Worm (Caenorhabditis elegans): ENCODE measurements around the gene ZK1307.1.

ZK1307.1 gene

DNA sequence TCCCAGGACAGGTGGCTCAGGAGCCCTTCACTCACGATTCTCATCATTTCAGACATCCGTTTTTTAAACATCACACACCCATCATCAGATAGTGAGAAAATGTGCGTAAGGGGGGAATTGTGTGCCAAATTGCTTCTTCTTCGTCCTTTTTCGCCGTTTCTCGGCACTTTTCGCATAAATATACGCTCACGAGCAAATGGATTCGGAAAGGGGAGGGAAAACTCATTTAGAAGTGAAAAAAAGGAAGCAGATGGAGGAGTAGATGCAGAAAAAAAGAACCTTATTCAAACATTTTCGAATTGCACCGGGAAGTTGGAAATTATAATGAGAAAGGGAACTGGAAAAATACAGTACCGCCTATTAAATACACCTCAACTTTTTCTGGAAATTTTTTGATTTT is 26.7 kb upstream of the ZK1307.1 start:
- TF ChIP-seq med-1 (GFP tag; optimal IDR thresholded peaks at IDR 0.05; ENCODE audit: insufficient read depth) (no peak), tab-1 (GFP tag; IDR thresholded peaks at IDR 0.05) (no peak), klf-2 (GFP tag; conservative IDR thresholded peaks at IDR 0.05) (no peak), ztf-23 (GFP tag; IDR thresholded peaks at IDR 0.05) (no peak), flt-1 (GFP tag; IDR thresholded peaks at IDR 0.05) (no peak), cog-1 (tag; optimal IDR thresholded peaks at IDR 0.05) (no peak), T22C8.4 (GFP tag; IDR thresholded peaks at IDR 0.05) (no peak), ztf-29 (GFP tag; IDR thresholded peaks at IDR 0.05) (no peak), ref-1 (GFP tag; conservative IDR thresholded peaks at IDR 0.05) (no peak)

DNA sequence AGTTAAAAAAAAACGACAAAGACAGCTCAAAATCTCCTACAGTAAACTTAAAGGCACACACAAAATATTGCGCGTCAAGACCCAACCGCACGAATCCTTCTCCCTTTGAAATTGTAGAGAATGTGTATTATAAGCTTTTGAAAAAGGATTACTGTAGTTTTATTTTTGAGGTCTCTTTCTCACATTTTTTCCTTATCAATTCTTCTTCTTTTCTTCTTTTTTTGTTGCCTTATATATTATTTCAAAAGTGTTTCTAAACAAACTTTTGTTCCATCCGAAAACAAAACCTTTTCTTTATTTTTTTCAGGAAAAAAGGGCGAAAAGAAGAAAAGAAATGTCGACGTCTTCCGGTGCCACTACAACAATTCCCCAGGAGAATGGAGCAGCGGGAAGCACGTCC is 25.1 kb upstream of the ZK1307.1 start, which contains the start of gene ZK1320.13:
Gene ZK1320.13 (plus strand): TSS at position 301 of the 400 bp plus-strand sequence.
- TF ChIP-seq tab-1 (GFP tag; IDR thresholded peaks at IDR 0.05): no peak
- no peak for TF ChIP-seq ztf-29 (GFP tag; IDR thresholded peaks at IDR 0.05)
- TF ChIP-seq flt-1 (GFP tag; IDR thresholded peaks at IDR 0.05): no peak
- no peak for TF ChIP-seq klf-2 (GFP tag; conservative IDR thresholded peaks at IDR 0.05)
- TF ChIP-seq cog-1 (tag; optimal IDR thresholded peaks at IDR 0.05): no peak
- TF ChIP-seq ztf-23 (GFP tag; IDR thresholded peaks at IDR 0.05): no peak
- no peak for TF ChIP-seq med-1 (GFP tag; optimal IDR thresholded peaks at IDR 0.05; ENCODE audit: insufficient read depth)
- no peak for TF ChIP-seq ref-1 (GFP tag; conservative IDR thresholded peaks at IDR 0.05)
- TF ChIP-seq T22C8.4 (GFP tag; IDR thresholded peaks at IDR 0.05): no peak

DNA sequence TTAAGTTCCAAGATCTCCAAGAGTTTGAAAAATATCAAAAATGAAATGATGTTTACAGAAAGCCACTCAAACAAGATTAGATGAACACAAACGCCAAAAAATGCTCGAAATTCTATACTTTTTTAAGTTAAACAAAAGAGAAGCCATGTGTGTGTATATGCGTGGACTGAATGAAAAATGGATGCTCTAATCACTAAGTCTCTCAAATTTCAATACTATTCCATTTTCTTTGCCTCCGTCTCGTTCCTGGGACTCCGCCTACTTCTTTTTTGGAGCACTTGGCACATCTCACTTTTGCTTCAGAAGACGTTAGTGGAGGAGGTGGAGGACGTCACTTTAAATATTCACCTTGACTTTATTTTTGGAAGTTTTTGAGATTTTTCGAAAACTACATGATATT is 24.5 kb upstream of the ZK1307.1 start:
- TF ChIP-seq ztf-23 (GFP tag; IDR thresholded peaks at IDR 0.05) (no peak), ref-1 (GFP tag; conservative IDR thresholded peaks at IDR 0.05) (no peak)

DNA sequence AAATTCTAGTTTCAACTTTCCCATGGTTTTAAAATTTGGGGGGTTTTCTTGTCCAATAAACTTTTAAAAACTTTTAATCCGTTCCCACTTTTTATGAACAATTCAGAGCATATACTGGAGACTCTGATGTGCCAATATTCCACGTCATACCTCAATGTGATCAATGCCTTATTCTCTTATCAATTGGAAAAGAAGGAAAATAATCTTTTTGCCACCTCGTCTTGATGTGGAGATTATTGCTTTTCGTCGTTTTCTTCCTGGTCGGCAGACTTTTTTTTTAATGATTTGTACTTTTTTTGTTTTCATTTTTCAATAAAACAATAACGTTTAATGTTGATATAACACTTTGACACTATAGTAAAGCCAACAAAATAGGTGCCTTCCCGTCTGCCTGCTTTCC is 22.1 kb upstream of the ZK1307.1 start:
- no peak for TF ChIP-seq ztf-29 (GFP tag; IDR thresholded peaks at IDR 0.05)
- TF ChIP-seq ref-1 (GFP tag; conservative IDR thresholded peaks at IDR 0.05): no peak
- no peak for TF ChIP-seq klf-2 (GFP tag; conservative IDR thresholded peaks at IDR 0.05)
- TF ChIP-seq ztf-23 (GFP tag; IDR thresholded peaks at IDR 0.05): no peak

DNA sequence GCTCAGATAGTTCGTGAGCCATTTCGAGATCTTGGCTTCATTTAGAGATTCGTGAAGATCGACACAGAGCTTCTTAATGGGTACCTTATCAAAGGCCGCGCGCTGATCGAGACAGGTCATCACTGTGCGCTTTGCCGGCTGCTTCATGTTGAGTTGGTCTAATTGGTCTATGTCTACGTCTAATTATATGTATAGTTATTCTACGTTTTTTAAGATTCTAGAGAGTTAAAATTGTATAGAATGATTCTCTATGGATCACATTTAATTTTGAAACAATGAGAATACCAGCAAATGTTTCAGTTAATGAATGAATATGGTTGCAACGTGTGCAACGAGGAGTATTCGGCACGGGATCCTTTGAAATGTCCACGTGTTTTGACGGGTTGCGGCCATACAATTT is 19.3 kb upstream of the ZK1307.1 start, which contains the start of gene arc-1:
Gene arc-1 (plus strand): TSS at position 301 of the 400 bp plus-strand sequence.
- TF ChIP-seq ref-1 (GFP tag; conservative IDR thresholded peaks at IDR 0.05) (no peak), ztf-29 (GFP tag; IDR thresholded peaks at IDR 0.05) (no peak), med-1 (GFP tag; optimal IDR thresholded peaks at IDR 0.05; ENCODE audit: insufficient read depth) (no peak), T22C8.4 (GFP tag; IDR thresholded peaks at IDR 0.05) (no peak), tab-1 (GFP tag; IDR thresholded peaks at IDR 0.05) (no peak), cog-1 (tag; optimal IDR thresholded peaks at IDR 0.05) (no peak), klf-2 (GFP tag; conservative IDR thresholded peaks at IDR 0.05) (no peak), flt-1 (GFP tag; IDR thresholded peaks at IDR 0.05) (no peak), ztf-23 (GFP tag; IDR thresholded peaks at IDR 0.05) (no peak)

DNA sequence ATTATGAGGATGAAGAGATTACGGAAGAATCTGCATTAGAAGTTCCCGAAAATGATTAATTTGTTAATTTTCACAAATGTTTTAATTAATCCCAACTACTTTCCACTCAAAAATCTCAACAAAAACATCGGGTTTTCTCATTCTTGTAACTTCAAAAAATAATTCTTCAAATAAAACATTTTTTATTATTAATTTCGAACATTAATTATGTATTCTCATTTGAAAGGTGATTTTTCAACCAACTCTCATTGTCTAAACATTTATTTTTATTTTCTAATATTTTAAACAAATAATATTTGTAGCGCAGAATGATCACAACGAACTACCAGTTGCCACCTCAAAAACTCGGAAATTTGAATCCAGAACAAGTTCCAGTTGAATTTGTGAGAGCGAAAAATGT is 15.9 kb upstream of the ZK1307.1 start, which contains the start of gene ZK1320.7:
Gene ZK1320.7 (plus strand): TSS at position 301 of the 400 bp plus-strand sequence.
- no peak for TF ChIP-seq cog-1 (tag; optimal IDR thresholded peaks at IDR 0.05)
- no peak for TF ChIP-seq ztf-29 (GFP tag; IDR thresholded peaks at IDR 0.05)
- no peak for TF ChIP-seq T22C8.4 (GFP tag; IDR thresholded peaks at IDR 0.05)
- TF ChIP-seq flt-1 (GFP tag; IDR thresholded peaks at IDR 0.05): no peak
- TF ChIP-seq med-1 (GFP tag; optimal IDR thresholded peaks at IDR 0.05; ENCODE audit: insufficient read depth): no peak
- no peak for TF ChIP-seq ztf-23 (GFP tag; IDR thresholded peaks at IDR 0.05)

DNA sequence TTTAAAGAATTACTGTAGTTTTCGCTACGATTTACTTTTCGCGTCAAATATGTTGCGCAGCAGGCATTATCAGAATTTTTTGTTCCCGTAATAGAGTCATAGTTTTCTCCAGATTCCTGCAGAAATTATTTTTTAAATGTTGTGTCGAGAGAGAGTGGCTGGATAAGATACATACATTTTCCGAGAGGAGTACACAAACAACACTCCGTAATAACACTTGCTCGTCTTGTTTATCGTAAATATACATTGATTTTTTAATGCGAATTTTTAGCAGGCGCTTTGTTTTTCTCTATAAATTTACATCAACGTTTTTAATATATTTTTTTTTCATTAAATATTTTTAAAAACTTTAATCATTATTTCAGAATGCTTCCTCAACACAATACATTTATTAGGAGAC is 13.6 kb upstream of the ZK1307.1 start, which contains the start of gene taf-8:
Gene taf-8 (plus strand): TSS at position 360 of the 400 bp plus-strand sequence.
- TF ChIP-seq T22C8.4 (GFP tag; IDR thresholded peaks at IDR 0.05) (0 out of 2 replicates have a peak, but pooled peaks have one; percentile 23), med-1 (GFP tag; optimal IDR thresholded peaks at IDR 0.05; ENCODE audit: insufficient read depth) (no peak)

DNA sequence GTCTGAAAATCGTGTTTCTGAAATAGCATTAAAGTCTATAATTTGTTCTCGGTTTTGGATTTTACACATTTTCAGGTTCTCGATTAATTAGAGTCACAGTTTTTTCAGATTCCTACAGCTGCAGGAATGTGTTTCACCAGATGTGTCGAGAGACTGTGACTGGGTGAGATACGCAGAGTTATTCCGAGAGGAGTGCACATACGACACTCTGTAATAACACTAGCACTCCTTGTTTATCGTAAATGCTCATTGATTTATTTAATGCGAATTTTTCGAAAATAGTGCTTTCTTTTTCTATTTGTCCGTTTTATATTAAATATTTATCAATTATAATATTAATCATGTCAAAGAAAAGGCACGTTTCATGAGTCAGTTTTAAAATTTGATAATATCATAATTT is 12.0 kb upstream of the ZK1307.1 start, which contains the start of gene ZK1320.11:
Gene ZK1320.11 (plus strand): TSS at position 243 of the 400 bp plus-strand sequence.
- TF ChIP-seq tab-1 (GFP tag; IDR thresholded peaks at IDR 0.05): no peak
- TF ChIP-seq ztf-29 (GFP tag; IDR thresholded peaks at IDR 0.05): no peak

DNA sequence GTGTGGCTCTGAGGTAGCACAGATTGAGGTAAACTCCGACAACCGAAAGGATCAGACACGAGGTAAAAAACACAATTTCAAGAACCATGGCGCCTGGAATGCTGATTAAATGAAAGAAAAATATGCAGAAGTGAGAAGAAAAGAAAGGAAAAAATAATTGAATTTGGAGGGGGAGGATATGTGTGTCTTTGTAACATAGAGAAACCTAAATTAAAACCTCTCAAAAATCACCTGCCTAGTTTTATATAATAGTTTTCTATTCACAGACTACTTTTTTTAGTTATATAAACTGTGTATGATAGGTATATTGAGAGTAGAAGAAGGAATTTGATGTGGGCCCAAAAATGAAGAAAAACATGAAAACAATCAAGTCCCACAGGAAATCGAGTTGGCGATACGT is 10.2 kb upstream of the ZK1307.1 start, which contains the start of gene ZK1320.5:
Gene ZK1320.5 (minus strand): TSS at position 101 of the 400 bp plus-strand sequence.
- TF ChIP-seq ztf-29 (GFP tag; IDR thresholded peaks at IDR 0.05) (no peak), cog-1 (tag; optimal IDR thresholded peaks at IDR 0.05) (no peak), ref-1 (GFP tag; conservative IDR thresholded peaks at IDR 0.05) (no peak), ztf-23 (GFP tag; IDR thresholded peaks at IDR 0.05) (no peak), tab-1 (GFP tag; IDR thresholded peaks at IDR 0.05) (no peak), med-1 (GFP tag; optimal IDR thresholded peaks at IDR 0.05; ENCODE audit: insufficient read depth) (no peak), klf-2 (GFP tag; conservative IDR thresholded peaks at IDR 0.05) (no peak), T22C8.4 (GFP tag; IDR thresholded peaks at IDR 0.05) (no peak), flt-1 (GFP tag; IDR thresholded peaks at IDR 0.05) (no peak)

DNA sequence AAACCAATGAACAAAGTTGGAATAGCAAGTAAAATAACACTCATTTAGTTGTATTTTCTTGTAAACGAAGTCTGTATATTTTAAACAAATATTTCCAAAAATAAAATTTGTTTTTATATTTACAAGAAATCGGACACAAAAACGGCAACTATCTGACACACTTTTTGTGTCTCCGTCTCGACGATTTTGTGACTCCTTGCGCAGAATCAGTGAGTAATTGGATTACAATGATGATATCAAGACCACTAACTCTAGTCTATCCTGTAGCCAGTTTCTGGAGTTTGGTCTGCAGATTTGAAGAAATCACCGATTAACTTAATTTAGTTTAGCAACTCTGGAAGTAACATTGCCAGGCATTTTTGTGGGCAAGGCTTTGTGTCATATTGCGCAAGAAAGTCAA is 7.4 kb upstream of the ZK1307.1 start, which contains the start of gene cyp-13A10:
Gene cyp-13A10 (minus strand): TSS at position 88 of the 400 bp plus-strand sequence.
- TF ChIP-seq T22C8.4 (GFP tag; IDR thresholded peaks at IDR 0.05) (no peak), ztf-23 (GFP tag; IDR thresholded peaks at IDR 0.05) (no peak), ztf-29 (GFP tag; IDR thresholded peaks at IDR 0.05) (no peak), tab-1 (GFP tag; IDR thresholded peaks at IDR 0.05) (no peak), flt-1 (GFP tag; IDR thresholded peaks at IDR 0.05) (no peak), ref-1 (GFP tag; conservative IDR thresholded peaks at IDR 0.05) (no peak), med-1 (GFP tag; optimal IDR thresholded peaks at IDR 0.05; ENCODE audit: insufficient read depth) (no peak)

DNA sequence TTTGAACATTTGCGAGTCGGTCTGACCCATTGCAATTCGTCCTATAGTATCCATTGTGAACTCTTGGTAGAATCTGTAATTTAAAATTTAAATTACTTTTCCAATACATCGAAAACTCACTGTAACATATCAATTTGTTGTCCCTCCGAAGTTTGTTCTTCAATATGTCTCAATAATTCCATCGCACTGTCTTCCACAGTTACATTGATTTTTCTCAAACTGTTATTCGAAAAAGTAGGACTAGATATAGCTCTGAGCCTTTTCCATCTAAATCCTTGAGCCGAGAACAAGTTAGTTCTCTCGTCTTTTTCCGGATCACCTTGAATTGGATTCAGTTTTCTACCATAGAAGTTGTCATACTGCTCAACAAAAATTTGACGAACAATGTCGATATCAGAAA is 6.8 kb upstream of the ZK1307.1 start:
- no peak for TF ChIP-seq ztf-29 (GFP tag; IDR thresholded peaks at IDR 0.05)
- no peak for TF ChIP-seq klf-2 (GFP tag; conservative IDR thresholded peaks at IDR 0.05)
- TF ChIP-seq cog-1 (tag; optimal IDR thresholded peaks at IDR 0.05): no peak
- no peak for TF ChIP-seq med-1 (GFP tag; optimal IDR thresholded peaks at IDR 0.05; ENCODE audit: insufficient read depth)
- no peak for TF ChIP-seq flt-1 (GFP tag; IDR thresholded peaks at IDR 0.05)
- TF ChIP-seq T22C8.4 (GFP tag; IDR thresholded peaks at IDR 0.05): no peak
